Worm (Caenorhabditis elegans): ENCODE results near the gene C25H3.15.
A peak's percentile ranks its signal among the peaks of the same experiment; 100 is the strongest.

C25H3.15 gene

DNA sequence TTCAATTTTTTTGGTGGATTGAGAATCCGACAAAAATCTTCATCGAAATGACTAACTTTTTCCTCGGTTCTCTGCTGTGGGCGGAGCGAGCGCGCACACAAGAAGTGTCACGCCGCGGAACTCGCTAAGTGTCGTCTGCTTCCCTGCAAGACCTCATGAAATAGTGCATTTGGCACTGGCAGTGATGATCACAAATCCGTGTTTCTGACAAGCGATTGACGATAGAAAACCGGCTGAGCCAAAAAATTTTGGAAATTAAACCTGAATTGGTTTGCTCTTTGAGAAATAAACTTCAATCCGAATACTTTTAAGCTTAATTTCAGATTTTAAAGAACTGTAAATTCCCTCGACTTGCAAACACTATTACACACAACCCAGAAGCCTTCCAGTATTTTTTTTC, 36.4 kb downstream of the C25H3.15 start:
- TF ChIP-seq ama-1 (optimal IDR thresholded peaks at IDR 0.05) (peak; percentile 95), ceh-28 (tag; optimal IDR thresholded peaks at IDR 0.05) (no peak), lin-29 (GFP tag; IDR thresholded peaks at IDR 0.05) (no peak), mdt-29 (GFP tag; IDR thresholded peaks at IDR 0.05) (no peak), spr-3 (GFP tag; optimal IDR thresholded peaks at IDR 0.05) (peak; percentile 30), F10B5.3 (tag; optimal IDR thresholded peaks at IDR 0.05) (no peak), lin-1 (GFP tag; IDR thresholded peaks at IDR 0.05) (0 out of 2 replicates have a peak, but pooled peaks have one; percentile 16), mes-2 (tag; optimal IDR thresholded peaks at IDR 0.05; ENCODE audit: poor library complexity, severe bottlenecking) (peak; percentile 77), unc-130 (GFP tag; optimal IDR thresholded peaks at IDR 0.05) (no peak), F49E8.2 (tag; optimal IDR thresholded peaks at IDR 0.05; ENCODE audit: borderline replicate concordance) (peak; percentile 21), jun-1 (tag; optimal IDR thresholded peaks at IDR 0.05) (peak; percentile 30), spr-1 (tag; optimal IDR thresholded peaks at IDR 0.05) (peak; percentile 21), dpl-1 (GFP tag; optimal IDR thresholded peaks at IDR 0.05) (peak; percentile 31), daf-8 (GFP tag; IDR thresholded peaks at IDR 0.05) (no peak), egl-43 (GFP tag; IDR thresholded peaks at IDR 0.05) (no peak), lir-3 (tag; optimal IDR thresholded peaks at IDR 0.05) (no peak), hlh-11 (tag; optimal IDR thresholded peaks at IDR 0.05) (peak; percentile 64), F26F4.8 (GFP tag; conservative IDR thresholded peaks at IDR 0.05) (no peak), daf-19 (GFP tag; conservative IDR thresholded peaks at IDR 0.05) (no peak), madf-9 (GFP tag; conservative IDR thresholded peaks at IDR 0.05) (no peak), arid-1 (GFP tag; conservative IDR thresholded peaks at IDR 0.05) (peak; percentile 10; the same call in 1 of the 2 replicates), aha-1 (tag) (peak; percentile 26), mdl-1 (tag; optimal IDR thresholded peaks at IDR 0.05) (peak; percentile 59 to 75), unc-62 (GFP tag; optimal IDR thresholded peaks at IDR 0.05 in 1 of 2) (peak in 1 of 2 experiments; percentile 59), unc-62 (tag; optimal IDR thresholded peaks at IDR 0.05) (no peak), lin-15B (tag; optimal IDR thresholded peaks at IDR 0.05) (peak; percentile 19), nhr-11 (tag; optimal IDR thresholded peaks at IDR 0.05) (peak; percentile 0), pha-4 (GFP tag; IDR thresholded peaks at IDR 0.05) (no peak), pha-4 (tag; optimal IDR thresholded peaks at IDR 0.05) (no peak), dve-1 (tag; optimal IDR thresholded peaks at IDR 0.05; ENCODE audit: insufficient read depth) (peak; percentile 87), madf-5 (GFP tag; IDR thresholded peaks at IDR 0.05) (no peak), nhr-102 (tag; optimal IDR thresholded peaks at IDR 0.05) (peak; percentile 66), T26A8.4 (GFP tag; IDR thresholded peaks at IDR 0.05) (peak; percentile 78), mep-1 (tag; optimal IDR thresholded peaks at IDR 0.05) (peak; percentile 56), hlh-30 (tag; optimal IDR thresholded peaks at IDR 0.05; ENCODE audit: insufficient read depth) (peak; percentile 86), rbr-2 (tag; optimal IDR thresholded peaks at IDR 0.05) (peak; percentile 59), nhr-111 (GFP tag; optimal IDR thresholded peaks at IDR 0.05) (peak; percentile 39), ceh-20 (GFP tag; IDR thresholded peaks at IDR 0.05) (no peak), lsy-2 (tag; optimal IDR thresholded peaks at IDR 0.05) (peak in 1 of 2 experiments; percentile 76), nhr-42 (GFP tag; IDR thresholded peaks at IDR 0.05) (no peak), php-3 (GFP tag; IDR thresholded peaks at IDR 0.05) (peak; percentile 45; the same call in 1 of the 2 replicates), snpc-4 (tag; optimal IDR thresholded peaks at IDR 0.05) (peak; percentile 94), lin-38 (GFP tag; IDR thresholded peaks at IDR 0.05) (peak; percentile 57), ztf-7 (tag; optimal IDR thresholded peaks at IDR 0.05) (peak; percentile 27), dmd-6 (GFP tag; IDR thresholded peaks at IDR 0.05) (peak; percentile 43), ceh-44 (GFP tag; IDR thresholded peaks at IDR 0.05) (peak; percentile 93), ZK546.5 (tag; optimal IDR thresholded peaks at IDR 0.05) (no peak), nhr-28 (tag; optimal IDR thresholded peaks at IDR 0.05) (peak; percentile 11), ctbp-1 (GFP tag; IDR thresholded peaks at IDR 0.05) (0 out of 2 replicates have a peak, but pooled peaks have one; percentile 53), nhr-6 (tag; optimal IDR thresholded peaks at IDR 0.05) (peak; percentile 46), daf-16 (GFP tag; optimal IDR thresholded peaks at IDR 0.05) (no peak), daf-16 (tag; optimal IDR thresholded peaks at IDR 0.05) (peak; percentile 60)
